Worm (Caenorhabditis elegans) whole organism, late embryonic: ENCODE measurements around the gene tag-321.
A peak's percentile ranks its signal among the peaks of the same experiment; 100 is the strongest.

Experiments used
- F13H6.1 ChIP-seq: sonication (generic microtip); optimal IDR thresholded peaks from 2 replicates; lab custom pipeline; 2016; ENCODE audit warnings: missing genetic modification characterization, missing compliant biosample characterization
- K02D7.2 ChIP-seq: sonication (generic microtip); optimal IDR thresholded peaks from 2 replicates; lab custom pipeline; 2017; ENCODE audit warnings: mild to moderate bottlenecking, missing genetic modification characterization, missing compliant biosample characterization
- K09A11.1 ChIP-seq: sonication (generic microtip); optimal IDR thresholded peaks from 2 replicates; lab custom pipeline; 2017; ENCODE audit warnings: antibody characterized with exemption, mild to moderate bottlenecking, missing genetic modification characterization, missing compliant biosample characterization; ENCODE audit not compliant: insufficient read depth
- ahr-1 ChIP-seq: sonication (generic microtip); optimal IDR thresholded peaks from 2 replicates; lab custom pipeline; 2016; ENCODE audit warnings: missing genetic modification characterization, missing compliant biosample characterization
- ama-1 ChIP-seq: fragments of 150-350 bp; optimal IDR thresholded peaks from 2 replicates; lab custom pipeline; 2014
- ceh-14 ChIP-seq: sonication (generic microtip); optimal IDR thresholded peaks from 2 replicates; lab custom pipeline; 2016; ENCODE audit warnings: missing genotype, missing genetic modification characterization, missing compliant biosample characterization
- ceh-30 ChIP-seq: fragments of 150-350 bp; optimal IDR thresholded peaks from 2 replicates; lab custom pipeline; 2014; ENCODE audit warnings: missing biosample characterization, missing genetic modification characterization
- ceh-31 ChIP-seq: sonication (generic microtip); optimal IDR thresholded peaks from 2 replicates; lab custom pipeline; 2016; ENCODE audit warnings: missing genetic modification characterization, missing compliant biosample characterization
- ceh-48 ChIP-seq: sonication (generic microtip); optimal IDR thresholded peaks from 2 replicates; lab custom pipeline; 2016; ENCODE audit warnings: missing genetic modification characterization, inconsistent platforms, missing compliant biosample characterization
- ceh-6 ChIP-seq: fragments of 200-800 bp; sonication (Bioruptor generic); optimal IDR thresholded peaks from 2 replicates; lab custom pipeline; 2018; ENCODE audit warnings: mild to moderate bottlenecking, missing genetic modification characterization, missing compliant biosample characterization
- dmd-4 ChIP-seq: sonication (generic microtip); optimal IDR thresholded peaks from 2 replicates; lab custom pipeline; 2016; ENCODE audit warnings: borderline replicate concordance, missing genetic modification characterization, missing compliant biosample characterization
- elt-2 ChIP-seq: sonication (generic microtip); optimal IDR thresholded peaks from 2 replicates; lab custom pipeline; 2016; ENCODE audit warnings: missing genetic modification reagents, missing genetic modification characterization, missing compliant biosample characterization
- elt-4 ChIP-seq: sonication (generic microtip); optimal IDR thresholded peaks from 2 replicates; lab custom pipeline; 2016; ENCODE audit warnings: missing genetic modification characterization, missing compliant biosample characterization
- eyg-1 ChIP-seq: sonication (generic microtip); optimal IDR thresholded peaks from 2 replicates; lab custom pipeline; 2016; ENCODE audit warnings: missing genotype, missing genetic modification characterization, missing compliant biosample characterization
- fax-1 ChIP-seq: sonication (generic microtip); optimal IDR thresholded peaks from 2 replicates; lab custom pipeline; 2016; ENCODE audit warnings: missing genotype, missing genetic modification characterization, missing compliant biosample characterization
- fkh-10 ChIP-seq: fragments of 150-350 bp; optimal IDR thresholded peaks from 2 replicates; lab custom pipeline; 2014; ENCODE audit warnings: missing biosample characterization, missing genetic modification reagents, missing genetic modification characterization
- fkh-6 ChIP-seq: sonication (generic microtip); optimal IDR thresholded peaks from 2 replicates; lab custom pipeline; 2016; ENCODE audit warnings: missing genetic modification characterization, missing compliant biosample characterization
- hlh-15 ChIP-seq: sonication (generic microtip); optimal IDR thresholded peaks from 2 replicates; lab custom pipeline; 2016; ENCODE audit warnings: missing genetic modification characterization, missing compliant biosample characterization
- hlh-30 ChIP-seq: sonication (generic microtip); optimal IDR thresholded peaks from 2 replicates; lab custom pipeline; 2017; ENCODE audit warnings: antibody characterized with exemption, missing genetic modification characterization, missing compliant biosample characterization; ENCODE audit not compliant: insufficient read depth
- hlh-8 ChIP-seq: sonication (generic microtip); optimal IDR thresholded peaks from 2 replicates; lab custom pipeline; 2016; ENCODE audit warnings: missing genotype, missing genetic modification characterization, missing compliant biosample characterization
- lim-6 ChIP-seq: sonication (generic microtip); optimal IDR thresholded peaks from 2 replicates; lab custom pipeline; 2016; ENCODE audit warnings: missing genetic modification characterization, missing compliant biosample characterization
- madf-2 ChIP-seq: sonication (generic microtip); optimal IDR thresholded peaks from 2 replicates; lab custom pipeline; 2017; ENCODE audit warnings: missing genetic modification characterization, missing compliant biosample characterization
- nfya-1 ChIP-seq: sonication (generic microtip); optimal IDR thresholded peaks from 2 replicates; lab custom pipeline; 2017; ENCODE audit warnings: missing genetic modification characterization, mild to moderate bottlenecking, missing compliant biosample characterization, antibody characterized with exemption, moderate library complexity
- nhr-11 ChIP-seq: fragments of 150-350 bp; optimal IDR thresholded peaks from 2 replicates; lab custom pipeline; 2014; ENCODE audit warnings: missing biosample characterization, missing genetic modification characterization
- npax-4 ChIP-seq: sonication (generic microtip); optimal IDR thresholded peaks from 2 replicates; lab custom pipeline; 2016; ENCODE audit warnings: missing genetic modification characterization, missing compliant biosample characterization
- odd-2 ChIP-seq: sonication (generic microtip); optimal IDR thresholded peaks from 2 replicates; lab custom pipeline; 2017; ENCODE audit warnings: antibody characterized with exemption, mild to moderate bottlenecking, missing genetic modification characterization, missing compliant biosample characterization
- pag-3 ChIP-seq: sonication (generic microtip); optimal IDR thresholded peaks from 2 replicates; lab custom pipeline; 2016; ENCODE audit warnings: missing compliant biosample characterization, missing genetic modification characterization, borderline replicate concordance
- pha-2 ChIP-seq: sonication (generic microtip); optimal IDR thresholded peaks from 2 replicates; lab custom pipeline; 2017; ENCODE audit warnings: mild to moderate bottlenecking, missing genetic modification characterization, missing compliant biosample characterization
- pha-4 ChIP-seq: fragments of 150-350 bp; optimal IDR thresholded peaks from 2 replicates; lab custom pipeline; 2018; ENCODE audit warnings: missing biosample characterization, missing genetic modification reagents, missing genetic modification characterization
- pqm-1 ChIP-seq: sonication (generic microtip); optimal IDR thresholded peaks from 2 replicates; lab custom pipeline; 2016; ENCODE audit warnings: missing genetic modification characterization, missing compliant biosample characterization
- rnt-1 ChIP-seq: sonication (generic microtip); optimal IDR thresholded peaks from 2 replicates; lab custom pipeline; 2016; ENCODE audit warnings: missing genetic modification characterization, missing compliant biosample characterization
- sox-2 ChIP-seq: fragments of 200-800 bp; sonication (Bioruptor generic); IDR thresholded peaks from 2 replicates; pipeline ENCODE4 v1.3.6; 2022; ENCODE audit warnings: missing genetic modification reagents, missing genetic modification characterization, missing compliant biosample characterization
- sox-4 ChIP-seq: sonication (generic microtip); optimal IDR thresholded peaks from 2 replicates; lab custom pipeline; 2017; ENCODE audit warnings: mild to moderate bottlenecking, missing genetic modification characterization, inconsistent platforms, missing compliant biosample characterization
- syd-9 ChIP-seq: sonication (generic microtip); optimal IDR thresholded peaks from 2 replicates; lab custom pipeline; 2016; ENCODE audit warnings: mild to moderate bottlenecking, missing genetic modification characterization, moderate library complexity, missing compliant biosample characterization
- tbx-7 ChIP-seq: sonication (generic microtip); optimal IDR thresholded peaks from 2 replicates; lab custom pipeline; 2016; ENCODE audit warnings: missing genotype, missing genetic modification characterization, missing compliant biosample characterization
- unc-42 ChIP-seq: sonication (generic microtip); optimal IDR thresholded peaks from 2 replicates; lab custom pipeline; 2016; ENCODE audit warnings: missing genotype, missing genetic modification characterization, missing compliant biosample characterization
- unc-55 ChIP-seq: sonication (generic microtip); optimal IDR thresholded peaks from 2 replicates; lab custom pipeline; 2017; ENCODE audit warnings: missing biosample characterization, missing genetic modification reagents, missing genetic modification characterization

The tag-321 gene

ce11 chrIV:7783801-7784411 lies at the start of gene tag-321:
tag-321 (minus strand) TSS chrIV:7783851.
- TF ChIP-seq madf-2 (tag; lab: Kevin White, UChicago), result no peak

ce11 chrIV:7830151-7830550 lies 46.5 kb upstream of the tag-321 start, which contains the start of gene mvb-12:
mvb-12 (plus strand) TSS chrIV:7830525.
- TF ChIP-seq ceh-14 (tag; lab: Kevin White, UChicago) (peak; percentile 40), eyg-1 (no peak), pag-3 (tag; lab: Kevin White, UChicago) (no peak), hlh-30 (peak; percentile 29), syd-9 (no peak)

ce11 chrIV:7829275-7829938 lies 45.8 kb upstream of the tag-321 start, which contains the start of gene C06A6.4:
C06A6.4 (minus strand) TSS chrIV:7829298.
- no peak for TF ChIP-seq unc-42
- no peak for TF ChIP-seq ceh-31 (tag; lab: Kevin White, UChicago)
- peak; percentile 2 for TF ChIP-seq elt-2
- TF ChIP-seq, all 69 proteins: peak for 1

DNA sequence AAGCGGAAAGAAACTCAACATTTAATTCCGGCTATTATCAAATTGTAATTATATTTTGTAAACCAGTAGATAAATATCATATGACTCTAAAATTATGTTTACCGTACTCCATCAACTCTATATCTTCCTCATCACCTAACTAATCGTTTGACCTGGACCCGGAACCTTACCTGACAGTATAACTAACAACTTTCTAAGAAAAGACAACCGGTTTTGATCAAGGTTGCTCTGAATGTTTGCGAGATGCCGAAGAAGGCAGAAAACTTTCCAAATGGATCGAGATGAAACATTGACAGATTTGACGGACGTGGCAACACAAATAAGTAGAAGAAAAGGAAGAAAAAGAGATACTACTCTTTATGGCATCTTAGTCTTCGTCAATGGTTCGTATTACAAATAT lies 41.0 kb upstream of the tag-321 start:
- TF ChIP-seq sox-4 (tag; lab: Kevin White, UChicago), result no peak
- no peak for TF ChIP-seq hlh-15 (tag; lab: Kevin White, UChicago)
- TF ChIP-seq odd-2, result no peak
- TF ChIP-seq rnt-1, result no peak
- TF ChIP-seq pha-2, result no peak
- TF ChIP-seq K02D7.2 (tag; lab: Kevin White, UChicago), result no peak
- TF ChIP-seq fax-1 (tag; lab: Kevin White, UChicago), result no peak
- TF ChIP-seq ceh-6 (GFP tag; lab: Kevin White, UChicago), result no peak
- no peak for TF ChIP-seq hlh-8 (tag; lab: Kevin White, UChicago)
- no peak for TF ChIP-seq dmd-4 (tag; lab: Kevin White, UChicago)
- no peak for TF ChIP-seq sox-2
- TF ChIP-seq tbx-7 (tag; lab: Kevin White, UChicago), result no peak
- no peak for TF ChIP-seq pqm-1 (tag; lab: Kevin White, UChicago)
- no peak for TF ChIP-seq elt-2
- TF ChIP-seq npax-4 (tag; lab: Kevin White, UChicago), result no peak
- TF ChIP-seq pha-4, result no peak
- no peak for TF ChIP-seq K09A11.1 (tag; lab: Kevin White, UChicago)
- TF ChIP-seq fkh-6, result no peak
- TF ChIP-seq ceh-14 (tag; lab: Kevin White, UChicago), result no peak

DNA sequence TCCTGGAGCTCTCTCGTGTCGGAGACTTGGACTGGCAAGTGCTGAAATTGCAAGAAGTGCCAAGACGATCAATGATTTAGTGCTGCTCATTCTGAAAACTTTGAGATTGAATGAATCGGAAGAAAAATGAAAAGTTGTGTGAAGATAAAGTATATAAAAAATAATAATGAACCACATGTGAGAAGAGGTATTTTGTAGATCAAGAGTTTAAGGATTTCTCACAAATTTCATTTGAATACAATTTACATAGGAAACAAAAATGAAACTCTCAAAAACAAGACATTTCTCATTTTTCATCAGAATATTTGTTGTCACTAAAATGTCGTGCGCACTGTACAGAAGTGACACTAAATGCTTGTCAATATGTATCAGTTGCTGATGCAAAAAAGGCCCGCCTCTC lies 38.9 kb upstream of the tag-321 start, which contains the start of gene T14A8.2:
TSS of gene T14A8.2 (minus strand) at position 101 of the 400 bp plus-strand sequence.
- TF ChIP-seq elt-2 (no peak), elt-4 (no peak), ama-1 (lab: Kevin White, UChicago) (no peak), ceh-48 (tag; lab: Kevin White, UChicago) (no peak), pha-2 (no peak), ceh-30 (no peak), nhr-11 (tag; lab: Kevin White, UChicago) (no peak), unc-55 (GFP tag; lab: Kevin White, UChicago) (no peak), hlh-15 (tag; lab: Kevin White, UChicago) (no peak), ahr-1 (tag; lab: Kevin White, UChicago) (no peak), F13H6.1 (tag; lab: Kevin White, UChicago) (no peak), fkh-10 (no peak), lim-6 (tag; lab: Kevin White, UChicago) (no peak), eyg-1 (no peak), nfya-1 (tag; lab: Kevin White, UChicago) (no peak)
